Worm (Caenorhabditis elegans): ENCODE results near the gene nep-26.
A peak's percentile ranks its signal among the peaks of the same experiment; 100 is the strongest.

nep-26 gene

DNA sequence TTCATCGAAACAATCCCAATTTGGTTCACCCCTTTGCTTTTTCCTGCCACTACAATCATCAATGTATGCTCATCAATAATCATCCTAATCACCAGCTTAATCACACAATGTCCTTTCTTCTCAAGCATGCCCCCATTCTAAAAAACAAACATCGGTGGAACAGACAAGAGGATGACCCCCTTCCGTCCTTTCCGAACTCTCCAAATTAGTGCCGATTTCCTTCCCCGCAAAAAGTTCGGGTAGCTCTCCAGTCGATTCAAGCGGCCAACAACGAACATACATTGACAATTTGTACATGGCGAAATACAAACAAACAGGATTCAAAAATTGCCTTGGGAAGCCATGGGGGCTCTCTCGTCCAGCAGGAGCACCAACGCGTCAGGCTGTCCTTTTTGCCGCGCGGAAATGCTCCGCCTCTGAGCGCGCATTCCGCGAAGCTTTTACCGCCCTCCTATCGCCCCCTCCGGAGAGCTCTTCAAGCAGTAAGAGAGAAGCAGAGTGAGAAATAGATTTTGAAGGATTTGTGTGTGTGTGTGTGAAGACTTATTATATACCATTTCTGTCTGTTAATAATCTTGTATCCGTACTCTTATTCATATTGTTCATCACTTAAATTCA, 25.8 kb upstream of the nep-26 start, which contains the start of gene appg-1:
appg-1 (plus strand) TSS at position 427 of the 618 bp plus-strand sequence.
- TF ChIP-seq lsl-1 (GFP tag; optimal IDR thresholded peaks at IDR 0.05) = no peak
- TF ChIP-seq egrh-3 (GFP tag; IDR thresholded peaks at IDR 0.05) = peak; percentile 76; the same call in 1 of the 2 replicates
- TF ChIP-seq zfh-2 (GFP tag; conservative IDR thresholded peaks at IDR 0.05) = peak; percentile 87
- no peak for TF ChIP-seq rcor-1 (GFP tag; IDR thresholded peaks at IDR 0.05)
- TF ChIP-seq ccch-3 (GFP tag; optimal IDR thresholded peaks at IDR 0.05) = no peak
- TF ChIP-seq nhr-80 (tag; optimal IDR thresholded peaks at IDR 0.05) = no peak
- TF ChIP-seq nfyb-1 (GFP tag; IDR thresholded peaks at IDR 0.05) = no peak
- no peak for TF ChIP-seq snpc-1.1 (tag; optimal IDR thresholded peaks at IDR 0.05; ENCODE audit: insufficient read depth)
- no peak for TF ChIP-seq mes-4 (tag; optimal IDR thresholded peaks at IDR 0.05)

ce11 chrII:10321410-10321809, 21.5 kb upstream of the nep-26 start, which contains the start of gene idpp-4:
idpp-4 (plus strand) TSS chrII:10321460.
- TF ChIP-seq him-1 (tag; optimal IDR thresholded peaks at IDR 0.05) (no peak), ztf-26 (tag; optimal IDR thresholded peaks at IDR 0.05) (no peak), lsl-1 (GFP tag; optimal IDR thresholded peaks at IDR 0.05) (no peak), Y53F4B.3 (GFP tag; IDR thresholded peaks at IDR 0.05) (no peak)

ce11 chrII:10317007-10317406, 17.1 kb upstream of the nep-26 start, which contains the start of gene M02G9.4:
M02G9.4 (plus strand) TSS chrII:10317307.
- TF ChIP-seq efl-1 (GFP tag; optimal IDR thresholded peaks at IDR 0.05) = no peak
- no peak for TF ChIP-seq ztf-28 (GFP tag; IDR thresholded peaks at IDR 0.05)
- no peak for TF ChIP-seq snpc-1.3 (tag; optimal IDR thresholded peaks at IDR 0.05; ENCODE audit: insufficient read depth)
- no peak for TF ChIP-seq ceh-58 (GFP tag; IDR thresholded peaks at IDR 0.05)
- TF ChIP-seq F57C9.4 (tag; optimal IDR thresholded peaks at IDR 0.05) = no peak

ce11 chrII:10316119-10316518, 16.2 kb upstream of the nep-26 start, which contains the start of gene gcy-5:
gcy-5 (minus strand) TSS chrII:10316219.
- TF ChIP-seq cebp-1 (GFP tag; IDR thresholded peaks at IDR 0.05) = no peak
- no peak for TF ChIP-seq cebp-1 (tag; optimal IDR thresholded peaks at IDR 0.05)
- no peak for TF ChIP-seq pbrm-1 (GFP tag; IDR thresholded peaks at IDR 0.05)
- no peak for TF ChIP-seq akir-1 (GFP tag; optimal IDR thresholded peaks at IDR 0.05)
- TF ChIP-seq F57C9.4 (tag; optimal IDR thresholded peaks at IDR 0.05) = no peak
- no peak for TF ChIP-seq ztf-6 (GFP tag; IDR thresholded peaks at IDR 0.05)
- no peak for TF ChIP-seq nhr-80 (tag; optimal IDR thresholded peaks at IDR 0.05)
- no peak for TF ChIP-seq F52B5.7 (tag; optimal IDR thresholded peaks at IDR 0.05)
- no peak for TF ChIP-seq nfya-1 (tag; optimal IDR thresholded peaks at IDR 0.05; ENCODE audit: borderline replicate concordance, insufficient read depth)

- TF ChIP-seq nfya-1 (tag; optimal IDR thresholded peaks at IDR 0.05; ENCODE audit: borderline replicate concordance, insufficient read depth) (no peak), nhr-120 (GFP tag; IDR thresholded peaks at IDR 0.05) (no peak), D2030.7 (GFP tag; IDR thresholded peaks at IDR 0.05) (no peak), aptf-3 (GFP tag; IDR thresholded peaks at IDR 0.05) (no peak), hlh-12 (tag; optimal IDR thresholded peaks at IDR 0.05) (no peak), him-1 (tag; optimal IDR thresholded peaks at IDR 0.05) (no peak), F37B4.10 (GFP tag; IDR thresholded peaks at IDR 0.05) (no peak), attf-6 (GFP tag; IDR thresholded peaks at IDR 0.05) (no peak), tlf-1 (GFP tag; optimal IDR thresholded peaks at IDR 0.05) (no peak), zfh-2 (GFP tag; conservative IDR thresholded peaks at IDR 0.05) (no peak), C17E4.6 (GFP tag; IDR thresholded peaks at IDR 0.05) (no peak), F23B12.7 (tag; optimal IDR thresholded peaks at IDR 0.05; ENCODE audit: insufficient read depth) (no peak), pbrm-1 (GFP tag; IDR thresholded peaks at IDR 0.05) (no peak), bed-2 (GFP tag; IDR thresholded peaks at IDR 0.05) (no peak), ztf-22 (GFP tag; optimal IDR thresholded peaks at IDR 0.05) (no peak), somi-1 (GFP tag; optimal IDR thresholded peaks at IDR 0.05) (no peak), unc-62 (GFP tag; optimal IDR thresholded peaks at IDR 0.05) (no peak), T07F8.4 (tag; optimal IDR thresholded peaks at IDR 0.05) (no peak), Y95B8A.8 (GFP tag; IDR thresholded peaks at IDR 0.05) (no peak), cebp-2 (GFP tag; IDR thresholded peaks at IDR 0.05) (no peak)
Measured at ce11 chrII:10315252-10315651, 15.3 kb upstream of the nep-26 start, which contains the start of gene idpp-8. idpp-8 (plus strand) TSS chrII:10315552.
